Worm (Caenorhabditis elegans): Measurements from ENCODE around the gene E01G6.1.

DNA sequence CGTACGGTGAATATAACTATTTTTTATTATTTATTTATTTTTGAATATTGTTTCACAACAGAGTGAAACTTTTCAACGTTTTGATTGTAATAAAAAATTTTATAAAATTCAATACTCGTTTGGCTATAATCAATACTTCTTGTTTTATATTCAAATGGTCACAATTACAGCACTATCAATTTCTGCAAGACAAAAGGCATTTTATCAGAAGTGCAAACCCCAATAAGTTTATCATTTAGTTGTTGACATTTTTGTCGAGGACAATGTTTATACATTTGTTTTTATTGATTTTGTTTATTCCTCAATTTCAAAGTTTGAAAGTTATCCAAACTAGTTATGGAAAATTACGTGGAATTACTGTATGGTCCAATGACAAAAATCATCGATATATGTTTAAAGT is 34.7 kb upstream of the E01G6.1 start, which contains the start of gene cest-9.1:
- TF ChIP-seq efl-1 (optimal IDR thresholded peaks at IDR 0.05) (no peak), efl-1 (GFP tag; optimal IDR thresholded peaks at IDR 0.05 in 1 of 2) (peak in 1 of 2 experiments; percentile 32), blmp-1 (tag; optimal IDR thresholded peaks at IDR 0.05) (no peak), pax-3 (tag; optimal IDR thresholded peaks at IDR 0.05) (no peak), aly-2 (tag; optimal IDR thresholded peaks at IDR 0.05) (no peak), lin-15B (tag; optimal IDR thresholded peaks at IDR 0.05) (no peak), ces-1 (GFP tag; optimal IDR thresholded peaks at IDR 0.05) (no peak), fos-1 (tag; optimal IDR thresholded peaks at IDR 0.05) (no peak), lin-13 (GFP tag; optimal IDR thresholded peaks at IDR 0.05) (no peak), elt-3 (tag; optimal IDR thresholded peaks at IDR 0.05) (no peak)
